Worm (Caenorhabditis elegans) whole organism, midembryonic: ENCODE data around the gene snpc-1.2.
A peak's percentile ranks its signal among the peaks of the same experiment; 100 is the strongest.

ENCODE experiments used
- T22C8.4 ChIP-seq: fragments of 200-800 bp; sonication (Bioruptor generic); IDR thresholded peaks from 2 replicates; pipeline ENCODE4 v1.3.6; 2022; ENCODE audit warnings: missing genetic modification characterization, missing compliant biosample characterization
- cog-1 ChIP-seq: sonication (generic microtip); optimal IDR thresholded peaks from 2 replicates; lab custom pipeline; 2016; ENCODE audit warnings: missing genetic modification characterization, missing compliant biosample characterization
- flt-1 ChIP-seq: fragments of 200-800 bp; sonication (Bioruptor generic); IDR thresholded peaks from 2 replicates; pipeline ENCODE4 v1.3.6; 2022; ENCODE audit warnings: missing genetic modification characterization, missing compliant biosample characterization
- med-1 ChIP-seq: sonication (generic microtip); optimal IDR thresholded peaks from 2 replicates; lab custom pipeline; 2017; ENCODE audit warnings: missing genetic modification characterization, mild to moderate bottlenecking, missing compliant biosample characterization, antibody characterized with exemption, missing genetic modification reagents; ENCODE audit not compliant: insufficient read depth
- ref-1 ChIP-seq: fragments of 200-800 bp; sonication (Bioruptor generic); conservative IDR thresholded peaks from 2 replicates; pipeline ENCODE4 v1.3.6; 2022; ENCODE audit warnings: missing genetic modification reagents, missing genetic modification characterization, missing compliant biosample characterization
- tab-1 ChIP-seq: fragments of 200-800 bp; sonication (Bioruptor generic); IDR thresholded peaks from 2 replicates; pipeline ENCODE4 v1.3.6; 2022; ENCODE audit warnings: missing genetic modification characterization, missing compliant biosample characterization
- ztf-23 ChIP-seq: fragments of 200-800 bp; sonication (Bioruptor generic); IDR thresholded peaks from 2 replicates; pipeline ENCODE4 v1.3.6; 2022; ENCODE audit warnings: missing genetic modification reagents, missing genetic modification characterization, missing compliant biosample characterization
- ztf-29 ChIP-seq: fragments of 200-800 bp; sonication (Bioruptor generic); IDR thresholded peaks from 2 replicates; pipeline ENCODE4 v1.3.6; 2022; ENCODE audit warnings: missing genetic modification reagents, missing genetic modification characterization, missing compliant biosample characterization

DNA sequence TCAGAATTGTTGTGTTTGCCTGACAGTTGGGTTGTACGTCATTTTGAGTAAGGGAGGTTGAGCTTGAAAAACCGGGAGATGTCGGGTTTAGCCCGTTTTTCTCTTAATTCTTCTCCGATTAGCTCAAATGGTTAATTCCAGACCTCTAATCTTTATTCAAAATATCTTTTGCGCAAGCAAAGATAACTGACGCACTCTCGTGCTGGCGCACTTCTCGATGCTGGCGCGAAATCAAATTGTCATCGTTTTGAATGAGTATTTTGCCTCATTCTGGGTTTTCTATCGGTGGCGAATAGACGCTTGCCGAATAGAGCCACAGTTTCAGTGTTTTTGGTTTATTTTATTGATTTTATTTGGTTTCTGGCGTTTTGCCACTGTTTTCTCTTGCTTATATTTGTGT, 8.7 kb downstream of the snpc-1.2 start:
- TF ChIP-seq ztf-23 (GFP tag; lab: Robert Waterston, UW), result peak; percentile 55; the same call in 1 of the 2 replicates
- TF ChIP-seq ztf-29 (GFP tag; lab: Robert Waterston, UW), result no peak
- TF ChIP-seq med-1, result no peak
- TF ChIP-seq T22C8.4 (GFP tag; lab: Robert Waterston, UW), result no peak
- TF ChIP-seq cog-1 (tag; lab: Kevin White, UChicago), result no peak
- no peak for TF ChIP-seq tab-1
- no peak for TF ChIP-seq ref-1 (GFP tag; lab: Robert Waterston, UW)
- TF ChIP-seq flt-1, result no peak
